Fruit fly (Drosophila melanogaster): ENCODE measurements around the gene CG15715.

The CG15715 gene

DNA sequence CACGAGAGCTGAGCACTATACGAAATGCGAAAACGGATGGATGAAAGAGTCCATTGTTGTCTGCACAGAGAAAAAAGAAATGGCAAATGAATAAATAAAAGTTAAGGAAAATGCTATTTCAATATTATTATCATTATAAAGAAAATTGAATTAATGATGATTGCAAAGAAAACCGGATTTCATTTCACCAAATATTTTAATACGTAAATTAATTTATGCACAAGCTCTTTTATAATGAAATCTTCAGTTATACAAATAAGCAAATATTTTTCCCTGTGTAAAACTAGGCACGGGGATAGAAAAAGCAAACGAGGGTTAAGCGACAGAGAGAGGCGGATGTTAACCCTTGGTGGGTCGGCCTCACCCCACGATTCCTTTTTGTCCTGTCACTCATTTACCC, 49.9 kb downstream of the CG15715 start (continued):
- TF ChIP-seq toy (GFP tag; IDR thresholded peaks at IDR 0.05): no peak
- TF ChIP-seq CG17802 (tag; optimal IDR thresholded peaks at IDR 0.05): no peak
- TF ChIP-seq CG18764 (GFP tag; optimal IDR thresholded peaks at IDR 0.05): no peak
- peak; percentile 79 for TF ChIP-seq CG9727 (GFP tag; optimal IDR thresholded peaks at IDR 0.05)
- TF ChIP-seq Sox102F (GFP tag; optimal IDR thresholded peaks at IDR 0.05): peak; percentile 66
- TF ChIP-seq Lim3 (GFP tag; IDR thresholded peaks at IDR 0.05): no peak
- TF ChIP-seq tx (GFP tag; optimal IDR thresholded peaks at IDR 0.05): no peak
- TF ChIP-seq ttk (GFP tag; IDR thresholded peaks at IDR 0.05): 0 out of 2 replicates have a peak, but pooled peaks have one; percentile 17
- no peak for TF ChIP-seq slou (GFP tag; optimal IDR thresholded peaks at IDR 0.05)
- no peak for TF ChIP-seq da (GFP tag; optimal IDR thresholded peaks at IDR 0.05)
- peak in 1 of 2 experiments; percentile 73 for TF ChIP-seq eve (GFP tag; optimal IDR thresholded peaks at IDR 0.05)
- TF ChIP-seq CG16813 (GFP tag; IDR thresholded peaks at IDR 0.05; ENCODE audit: partially characterized antibody): no peak
- TF ChIP-seq slbo (GFP tag; IDR thresholded peaks at IDR 0.05): no peak
- no peak for TF ChIP-seq mirr (GFP tag; optimal IDR thresholded peaks at IDR 0.05)
- no peak for TF ChIP-seq ash1 (GFP tag; optimal IDR thresholded peaks at IDR 0.05)
- peak; percentile 79 for TF ChIP-seq CG14710 (tag; optimal IDR thresholded peaks at IDR 0.05)
- TF ChIP-seq chm (GFP tag; IDR thresholded peaks at IDR 0.05): no peak
- no peak for TF ChIP-seq pnt (GFP tag; optimal IDR thresholded peaks at IDR 0.05)
- TF ChIP-seq Nf-YC (tag; optimal IDR thresholded peaks at IDR 0.05): no peak
- no peak for TF ChIP-seq sob (GFP tag; IDR thresholded peaks at IDR 0.05)
- TF ChIP-seq Spps (tag; optimal IDR thresholded peaks at IDR 0.05): peak; percentile 53
- no peak for TF ChIP-seq CG33213 (GFP tag; optimal IDR thresholded peaks at IDR 0.05)

All from whole organism, embryonic.